Fruit fly (Drosophila melanogaster): ENCODE results near the gene CG17834.
A peak's percentile ranks its signal among the peaks of the same experiment; 100 is the strongest.

The CG17834 gene

DNA sequence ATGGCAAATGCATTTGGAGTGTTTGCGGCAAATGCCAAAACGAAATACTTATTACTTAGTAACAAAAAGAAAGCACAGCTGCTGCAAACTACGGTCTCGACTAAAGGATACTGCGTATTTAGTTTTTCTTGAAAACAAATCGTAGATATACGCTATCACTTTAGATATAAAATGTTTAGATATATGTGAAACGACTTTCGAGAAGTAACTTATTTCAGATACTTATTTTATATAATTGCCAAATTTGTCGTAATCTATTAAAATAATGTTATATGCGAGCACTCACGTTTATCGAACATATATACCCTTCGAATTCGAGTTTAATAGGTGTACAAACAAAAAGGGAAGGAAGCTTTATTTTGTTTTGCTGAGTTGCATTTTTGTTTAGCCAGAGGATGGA, 54.2 kb downstream of the CG17834 start (continued):
- TF ChIP-seq wor (GFP tag; IDR thresholded peaks at IDR 0.05): no peak
- TF ChIP-seq CG8281 (tag; optimal IDR thresholded peaks at IDR 0.05): no peak
- TF ChIP-seq CG2712 (tag; optimal IDR thresholded peaks at IDR 0.05): peak; percentile 38
- no peak for TF ChIP-seq gro (GFP tag; optimal IDR thresholded peaks at IDR 0.05)
- no peak for TF ChIP-seq hth (optimal IDR thresholded peaks at IDR 0.05)
- no peak for TF ChIP-seq YL-1 (GFP tag; optimal IDR thresholded peaks at IDR 0.05)
- TF ChIP-seq az2 (GFP tag; optimal IDR thresholded peaks at IDR 0.05): peak; percentile 8
- peak; percentile 51 for TF ChIP-seq gem (tag; optimal IDR thresholded peaks at IDR 0.05)
- no peak for TF ChIP-seq NC2α (GFP tag; optimal IDR thresholded peaks at IDR 0.05)
- no peak for TF ChIP-seq Atf-2 (GFP tag; optimal IDR thresholded peaks at IDR 0.05)
- TF ChIP-seq aop (GFP tag; IDR thresholded peaks at IDR 0.05): no peak
- TF ChIP-seq chn (GFP tag; optimal IDR thresholded peaks at IDR 0.05): no peak
- no peak for TF ChIP-seq Dbx (GFP tag; IDR thresholded peaks at IDR 0.05)
- TF ChIP-seq emc (GFP tag; optimal IDR thresholded peaks at IDR 0.05): no peak
- no peak for TF ChIP-seq CG32767 (GFP tag; IDR thresholded peaks at IDR 0.05)
- no peak for TF ChIP-seq CG7372 (GFP tag; IDR thresholded peaks at IDR 0.05)
- TF ChIP-seq CG4328 (GFP tag; optimal IDR thresholded peaks at IDR 0.05): no peak
- TF ChIP-seq HLH54F (GFP tag; optimal IDR thresholded peaks at IDR 0.05): no peak
- no peak for TF ChIP-seq gsb (GFP tag; IDR thresholded peaks at IDR 0.05)
- TF ChIP-seq CG6765 (GFP tag; optimal IDR thresholded peaks at IDR 0.05): no peak
- TF ChIP-seq fd96Cb (tag; optimal IDR thresholded peaks at IDR 0.05): peak; percentile 2
- peak; percentile 63 for TF ChIP-seq row (GFP tag; IDR thresholded peaks at IDR 0.05)
- peak; percentile 28 for TF ChIP-seq CG8388 (GFP tag; optimal IDR thresholded peaks at IDR 0.05)
- no peak for TF ChIP-seq Gsc (GFP tag; IDR thresholded peaks at IDR 0.05)
- TF ChIP-seq wdn (GFP tag; IDR thresholded peaks at IDR 0.05): no peak
- no peak for TF ChIP-seq Mrtf (GFP tag; IDR thresholded peaks at IDR 0.05)
- no peak for TF ChIP-seq pb (GFP tag; optimal IDR thresholded peaks at IDR 0.05)
- no peak for TF ChIP-seq her (GFP tag; optimal IDR thresholded peaks at IDR 0.05)
- no peak for TF ChIP-seq GATAe (GFP tag; conservative IDR thresholded peaks at IDR 0.05)
- TF ChIP-seq CG11504 (tag; optimal IDR thresholded peaks at IDR 0.05): peak; percentile 31
- peak; percentile 36 for TF ChIP-seq unpg (GFP tag; optimal IDR thresholded peaks at IDR 0.05)
- no peak for TF ChIP-seq Mes4 (GFP tag; optimal IDR thresholded peaks at IDR 0.05)
- TF ChIP-seq croc (GFP tag; conservative IDR thresholded peaks at IDR 0.05): no peak
- TF ChIP-seq fd3F (GFP tag; optimal IDR thresholded peaks at IDR 0.05): no peak
- TF ChIP-seq CG8359 (GFP tag; optimal IDR thresholded peaks at IDR 0.05; ENCODE audit: borderline replicate concordance): no peak
- TF ChIP-seq CG31224 (GFP tag; IDR thresholded peaks at IDR 0.05): no peak
- no peak for TF ChIP-seq CG18476 (GFP tag; optimal IDR thresholded peaks at IDR 0.05)
- no peak for TF ChIP-seq CG3838 (GFP tag; optimal IDR thresholded peaks at IDR 0.05)
- no peak for TF ChIP-seq CG42726 (GFP tag; IDR thresholded peaks at IDR 0.05; ENCODE audit: partially characterized antibody)
- no peak for TF ChIP-seq slp2 (GFP tag; optimal IDR thresholded peaks at IDR 0.05)
- TF ChIP-seq CG1602 (GFP tag; optimal IDR thresholded peaks at IDR 0.05): no peak
- no peak for TF ChIP-seq pfk (GFP tag; optimal IDR thresholded peaks at IDR 0.05)
- TF ChIP-seq CG12236 (GFP tag; optimal IDR thresholded peaks at IDR 0.05): no peak
- TF ChIP-seq Chrac-16 (GFP tag; optimal IDR thresholded peaks at IDR 0.05): no peak
- no peak for TF ChIP-seq trh (GFP tag; optimal IDR thresholded peaks at IDR 0.05)
- TF ChIP-seq CG12942 (GFP tag; optimal IDR thresholded peaks at IDR 0.05): no peak
- no peak for TF ChIP-seq Doc2 (GFP tag; IDR thresholded peaks at IDR 0.05)
- peak; percentile 12 for TF ChIP-seq Ssrp (tag; optimal IDR thresholded peaks at IDR 0.05)
- TF ChIP-seq sens (GFP tag): peak; percentile 80
- TF ChIP-seq CG17359 (tag; optimal IDR thresholded peaks at IDR 0.05): peak; percentile 15
- no peak for TF ChIP-seq sima (GFP tag; optimal IDR thresholded peaks at IDR 0.05)
- TF ChIP-seq phol (tag; optimal IDR thresholded peaks at IDR 0.05): peak; percentile 42
- no peak for TF ChIP-seq CG8765 (GFP tag; IDR thresholded peaks at IDR 0.05)
- no peak for TF ChIP-seq CG2199 (GFP tag; IDR thresholded peaks at IDR 0.05)
